Worm (Caenorhabditis elegans) whole organism, L2 larva: ENCODE results near the gene C46C2.2.

ENCODE experiments used
- ama-1 ChIP-seq: fragments of 150-350 bp; optimal IDR thresholded peaks from 2 replicates; lab custom pipeline; 2018; ENCODE audit warnings: inconsistent platforms
- ceh-82 ChIP-seq: fragments of 150-350 bp; optimal IDR thresholded peaks from 2 replicates; lab custom pipeline; 2014; ENCODE audit warnings: missing biosample characterization, missing genetic modification characterization
- nhr-11 ChIP-seq: fragments of 150-350 bp; optimal IDR thresholded peaks from 2 replicates; lab custom pipeline; 2014; ENCODE audit warnings: missing biosample characterization, missing genetic modification characterization

DNA sequence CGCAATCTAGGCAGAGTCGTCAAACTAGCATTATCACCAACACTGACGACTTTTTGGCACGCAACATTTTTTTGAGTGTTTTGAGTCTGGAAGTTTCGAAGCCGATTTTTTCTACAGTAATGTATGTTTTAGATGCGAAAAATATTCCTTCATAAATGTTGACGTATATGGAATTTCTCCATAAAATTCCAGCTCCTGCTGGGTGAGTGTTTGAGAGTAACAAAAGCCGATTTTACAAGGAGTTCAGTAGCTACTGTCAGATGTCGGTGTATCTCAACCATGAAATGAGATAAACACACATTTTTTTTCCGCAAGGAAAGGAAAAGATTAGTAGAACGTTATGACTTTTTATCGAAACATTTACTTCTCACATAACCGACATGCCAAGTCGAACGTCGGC is 2.7 kb upstream of the C46C2.2 start:
- TF ChIP-seq ama-1 (lab: Kevin White, UChicago) (no peak), ceh-82 (tag; lab: Kevin White, UChicago) (no peak), nhr-11 (tag; lab: Kevin White, UChicago) (no peak)
